Fruit fly (Drosophila melanogaster): ENCODE measurements around the gene Tsp.

Gene Tsp

DNA sequence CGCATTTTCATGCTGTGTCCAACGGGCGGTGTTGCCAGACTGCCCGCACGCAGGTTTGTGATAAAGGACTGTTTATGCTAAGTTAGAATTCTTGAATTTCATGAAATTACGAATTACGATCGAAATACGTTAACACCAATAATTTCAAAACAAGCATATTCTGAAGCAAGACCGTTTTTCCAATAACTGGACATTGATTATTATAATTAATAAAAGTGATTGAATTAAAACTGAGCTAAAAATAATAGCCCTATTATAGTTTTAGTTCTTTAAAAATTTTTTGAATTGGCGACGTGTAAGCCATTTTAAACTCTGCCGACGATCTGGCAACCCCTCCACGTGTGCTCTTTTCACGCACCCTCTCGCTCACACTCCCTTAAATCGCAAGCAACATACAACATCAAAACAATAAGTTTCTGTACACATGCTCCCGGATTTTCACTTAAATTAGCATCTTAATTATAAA, 60.7 kb downstream of the Tsp start (continued):
- TF ChIP-seq zfh2 (GFP tag; optimal IDR thresholded peaks at IDR 0.05): peak; percentile 94
- TF ChIP-seq sens-2 (GFP tag; IDR thresholded peaks at IDR 0.05): peak; percentile 78
- TF ChIP-seq CTCF (GFP tag; optimal IDR thresholded peaks at IDR 0.05): peak; percentile 61
- peak; percentile 85 for TF ChIP-seq danr (GFP tag; IDR thresholded peaks at IDR 0.05)
- no peak for TF ChIP-seq CG8478 (optimal IDR thresholded peaks at IDR 0.05)
- TF ChIP-seq Hr3 (GFP tag; optimal IDR thresholded peaks at IDR 0.05): peak; percentile 96
- peak; percentile 91 for TF ChIP-seq Mrtf (GFP tag; IDR thresholded peaks at IDR 0.05)
- peak; percentile 98 for TF ChIP-seq CG12391 (tag; optimal IDR thresholded peaks at IDR 0.05)
- peak; percentile 97 for TF ChIP-seq CG13424 (tag; optimal IDR thresholded peaks at IDR 0.05)
- peak; percentile 90 for TF ChIP-seq CG15514 (GFP tag; optimal IDR thresholded peaks at IDR 0.05)
- peak; percentile 86 for TF ChIP-seq CG9609 (GFP tag; optimal IDR thresholded peaks at IDR 0.05)
- peak; percentile 98 for TF ChIP-seq HmgZ (tag; optimal IDR thresholded peaks at IDR 0.05)
- peak; percentile 81 for TF ChIP-seq Nf-YB (GFP tag; optimal IDR thresholded peaks at IDR 0.05)
- peak; percentile 68 for TF ChIP-seq CG17912 (GFP tag; optimal IDR thresholded peaks at IDR 0.05)
- TF ChIP-seq cad (GFP tag; optimal IDR thresholded peaks at IDR 0.05): no peak
- TF ChIP-seq CG5953 (GFP tag; IDR thresholded peaks at IDR 0.05): peak; percentile 82
- TF ChIP-seq CG1603 (tag; optimal IDR thresholded peaks at IDR 0.05): peak; percentile 82
- TF ChIP-seq stc (GFP tag; IDR thresholded peaks at IDR 0.05): peak; percentile 92
- peak; percentile 91 for TF ChIP-seq Usf (GFP tag; optimal IDR thresholded peaks at IDR 0.05)
- peak; percentile 89 for TF ChIP-seq B-H1 (GFP tag; IDR thresholded peaks at IDR 0.05)
- TF ChIP-seq schlank (tag; optimal IDR thresholded peaks at IDR 0.05): peak; percentile 85
- peak; percentile 85 for TF ChIP-seq CG12071 (GFP tag; optimal IDR thresholded peaks at IDR 0.05)
- peak; percentile 81 for TF ChIP-seq peb (GFP tag; IDR thresholded peaks at IDR 0.05)
- TF ChIP-seq ap (GFP tag; IDR thresholded peaks at IDR 0.05): peak; percentile 78
- TF ChIP-seq CG43689 (GFP tag; IDR thresholded peaks at IDR 0.05): peak; percentile 84
- 0 out of 2 replicates have a peak, but pooled peaks have one; percentile 29 for TF ChIP-seq dati (GFP tag; IDR thresholded peaks at IDR 0.05)
- peak; percentile 95 for TF ChIP-seq slbo (GFP tag; IDR thresholded peaks at IDR 0.05)
- peak; percentile 97 for TF ChIP-seq CG18599 (GFP tag; optimal IDR thresholded peaks at IDR 0.05)
- peak; percentile 86 for TF ChIP-seq cas (GFP tag; IDR thresholded peaks at IDR 0.05)
- peak; percentile 98 for TF ChIP-seq Max (GFP tag; optimal IDR thresholded peaks at IDR 0.05)
- peak; percentile 87 for TF ChIP-seq zen (tag; optimal IDR thresholded peaks at IDR 0.05)
- TF ChIP-seq CG15269 (tag; optimal IDR thresholded peaks at IDR 0.05): peak; percentile 96
- peak; percentile 93 for TF ChIP-seq CG6854 (GFP tag; optimal IDR thresholded peaks at IDR 0.05)
- TF ChIP-seq CG11093 (GFP tag; IDR thresholded peaks at IDR 0.05): peak; percentile 80
- peak; percentile 52 for TF ChIP-seq fd64A (GFP tag; optimal IDR thresholded peaks at IDR 0.05)
- peak; percentile 91 for TF ChIP-seq CrebB (tag; optimal IDR thresholded peaks at IDR 0.05)
- peak; percentile 93 for TF ChIP-seq CG11723 (GFP tag; optimal IDR thresholded peaks at IDR 0.05)
- no peak; the same call in 1 of the 2 replicates for TF ChIP-seq amos (GFP tag; IDR thresholded peaks at IDR 0.05; ENCODE audit: partially characterized antibody)
- peak; percentile 75 for TF ChIP-seq disco-r (GFP tag; optimal IDR thresholded peaks at IDR 0.05)
- TF ChIP-seq CG11398 (GFP tag; optimal IDR thresholded peaks at IDR 0.05): peak; percentile 75
- peak; percentile 97 for TF ChIP-seq CG3281 (GFP tag; optimal IDR thresholded peaks at IDR 0.05)
- peak; percentile 88 for TF ChIP-seq CG16863 (GFP tag; optimal IDR thresholded peaks at IDR 0.05)
- no peak for TF ChIP-seq usp (GFP tag; optimal IDR thresholded peaks at IDR 0.05)
- TF ChIP-seq tna (GFP tag; IDR thresholded peaks at IDR 0.05; ENCODE audit: partially characterized antibody): no peak
- TF ChIP-seq CG1832 (GFP tag; optimal IDR thresholded peaks at IDR 0.05): no peak
- TF ChIP-seq CG4424 (GFP tag; optimal IDR thresholded peaks at IDR 0.05): peak; percentile 95
- no peak for TF ChIP-seq mld (GFP tag; IDR thresholded peaks at IDR 0.05; ENCODE audit: partially characterized antibody)
- TF ChIP-seq jumu (GFP tag; optimal IDR thresholded peaks at IDR 0.05): peak; percentile 88
- peak; percentile 98 for TF ChIP-seq CG13775 (GFP tag; optimal IDR thresholded peaks at IDR 0.05)
- TF ChIP-seq Chrac-16 (GFP tag; optimal IDR thresholded peaks at IDR 0.05): peak; percentile 95
- peak; percentile 48 for TF ChIP-seq crol (GFP tag; IDR thresholded peaks at IDR 0.05)
- TF ChIP-seq PHDP (tag; optimal IDR thresholded peaks at IDR 0.05): peak; percentile 96
